Worm (Caenorhabditis elegans) whole organism, early embryonic: ENCODE data around the gene K08D8.11.

Experiments
- B0310.2 ChIP-seq: sonication (generic microtip); optimal IDR thresholded peaks from 2 replicates; lab custom pipeline; 2016; ENCODE audit warnings: mild to moderate bottlenecking, missing genetic modification characterization, missing compliant biosample characterization
- F13C5.2 ChIP-seq: sonication (generic microtip); optimal IDR thresholded peaks from 2 replicates; lab custom pipeline; 2017; ENCODE audit warnings: mild to moderate bottlenecking, missing genetic modification characterization, inconsistent platforms, missing compliant biosample characterization
- ama-1 ChIP-seq: fragments of 150-350 bp; optimal IDR thresholded peaks from 2 replicates; lab custom pipeline; 2014
- ets-7 ChIP-seq: sonication (generic microtip); optimal IDR thresholded peaks from 2 replicates; lab custom pipeline; 2016; ENCODE audit warnings: missing genotype, missing genetic modification characterization, missing compliant biosample characterization
- hmbx-1 ChIP-seq: sonication (generic microtip); optimal IDR thresholded peaks from 2 replicates; lab custom pipeline; 2016; ENCODE audit warnings: mild to moderate bottlenecking, missing genetic modification characterization, missing compliant biosample characterization
- hmg-4 ChIP-seq: fragments of 200-800 bp; sonication (Bioruptor generic); optimal IDR thresholded peaks from 2 replicates; lab custom pipeline; 2018; ENCODE audit warnings: mild to moderate bottlenecking, missing genetic modification characterization, missing compliant biosample characterization
- pes-1 ChIP-seq: fragments of 200-800 bp; sonication (Bioruptor generic); IDR thresholded peaks from 2 replicates; pipeline ENCODE4 v1.3.6; 2022; ENCODE audit warnings: missing genetic modification reagents, missing genetic modification characterization, missing compliant biosample characterization
- scrt-1 ChIP-seq: fragments of 200-800 bp; sonication (Bioruptor generic); IDR thresholded peaks from 2 replicates; pipeline ENCODE4 v1.3.6; 2022; ENCODE audit warnings: missing genetic modification characterization, missing compliant biosample characterization
- sea-1 ChIP-seq: fragments of 200-800 bp; sonication (Bioruptor generic); conservative IDR thresholded peaks from 2 replicates; pipeline ENCODE4 v1.3.6; 2022; ENCODE audit warnings: missing genetic modification characterization, missing compliant biosample characterization
- tbx-37 ChIP-seq: fragments of 200-800 bp; sonication (Bioruptor generic); conservative IDR thresholded peaks from 2 replicates; pipeline ENCODE4 v1.3.6; 2022; ENCODE audit warnings: missing genetic modification reagents, missing genetic modification characterization, missing compliant biosample characterization
- tra-4 ChIP-seq: sonication (generic microtip); optimal IDR thresholded peaks from 2 replicates; lab custom pipeline; 2017; ENCODE audit warnings: missing genetic modification characterization, missing compliant biosample characterization

- TF ChIP-seq pes-1 (GFP tag; lab: Robert Waterston, UW) = no peak
- TF ChIP-seq ama-1 (lab: Kevin White, UChicago) = no peak
- TF ChIP-seq hmg-4 (GFP tag; lab: Kevin White, UChicago) = no peak
- TF ChIP-seq B0310.2 (tag; lab: Kevin White, UChicago) = no peak
- no peak for TF ChIP-seq ets-7
- TF ChIP-seq tra-4 (tag; lab: Kevin White, UChicago) = no peak
- no peak for TF ChIP-seq tbx-37 (GFP tag; lab: Robert Waterston, UW)
- TF ChIP-seq scrt-1 (GFP tag; lab: Robert Waterston, UW) = no peak
- no peak for TF ChIP-seq sea-1 (GFP tag; lab: Robert Waterston, UW)
- TF ChIP-seq hmbx-1 (tag; lab: Kevin White, UChicago) = no peak
- TF ChIP-seq F13C5.2 (tag; lab: Kevin White, UChicago) = no peak
Observed at ce11 chrIV:12869812-12870211, 25.3 kb upstream of the K08D8.11 start.
